Fruit fly (Drosophila melanogaster) whole organism, embryonic: ENCODE data around the gene Dred.

Experiments
- CG10147 ChIP-seq: fragments of 200-800 bp; sonication (Bioruptor generic); optimal IDR thresholded peaks from 2 replicates; lab custom pipeline; 2019; ENCODE audit warnings: missing biosample characterization, mild to moderate bottlenecking, missing genetic modification characterization, moderate library complexity
- CG12659 ChIP-seq: fragments of 200-800 bp; sonication (Bioruptor generic); optimal IDR thresholded peaks from 3 replicates; lab custom pipeline; 2017; ENCODE audit warnings: mild to moderate bottlenecking, missing biosample characterization, missing genetic modification reagents, missing genetic modification characterization
- CG13296 ChIP-seq: fragments of 200-800 bp; sonication (Bioruptor generic); optimal IDR thresholded peaks from 3 replicates; lab custom pipeline; 2018; ENCODE audit warnings: missing biosample characterization, mild to moderate bottlenecking, missing genetic modification characterization
- CG15479 ChIP-seq: fragments of 200-800 bp; sonication (Bioruptor generic); optimal IDR thresholded peaks from 3 replicates; lab custom pipeline; 2019; ENCODE audit warnings: missing biosample characterization, mild to moderate bottlenecking, missing genetic modification characterization, moderate library complexity
- CG15696 ChIP-seq: fragments of 200-800 bp; sonication (Bioruptor generic); optimal IDR thresholded peaks from 2 replicates; lab custom pipeline; 2019; ENCODE audit warnings: missing biosample characterization, mild to moderate bottlenecking, missing genetic modification characterization, moderate library complexity
- CG17385 ChIP-seq: fragments of 200-800 bp; sonication (Bioruptor generic); optimal IDR thresholded peaks from 3 replicates; lab custom pipeline; 2018; ENCODE audit warnings: missing biosample characterization, mild to moderate bottlenecking, missing genetic modification characterization
- CG18599 ChIP-seq: fragments of 200-800 bp; sonication (Bioruptor generic); optimal IDR thresholded peaks from 3 replicates; lab custom pipeline; 2017; ENCODE audit warnings: missing biosample characterization, missing genetic modification characterization, mild to moderate bottlenecking, moderate library complexity, missing genetic modification reagents
- CG2116 ChIP-seq: fragments of 200-800 bp; sonication (Bioruptor generic); optimal IDR thresholded peaks from 3 replicates; lab custom pipeline; 2018; ENCODE audit warnings: missing biosample characterization, mild to moderate bottlenecking, missing genetic modification characterization
- CG30403 ChIP-seq: fragments of 200-800 bp; sonication (Bioruptor generic); optimal IDR thresholded peaks from 3 replicates; lab custom pipeline; 2016; ENCODE audit warnings: missing biosample characterization, missing genetic modification characterization
- CG3065 ChIP-seq: fragments of 200-800 bp; sonication (Bioruptor generic); optimal IDR thresholded peaks from 2 replicates; lab custom pipeline; 2016; ENCODE audit warnings: missing biosample characterization, missing genetic modification characterization
- CG31441 ChIP-seq: fragments of 200-800 bp; sonication (Bioruptor generic); IDR thresholded peaks from 2 replicates; pipeline ENCODE4 v1.3.6; 2022; ENCODE audit warnings: missing biosample characterization, missing genetic modification characterization
- CG32532 ChIP-seq: fragments of 200-800 bp; sonication (Bioruptor generic); IDR thresholded peaks from 2 replicates; pipeline ENCODE4 v1.3.6; 2022; ENCODE audit warnings: missing biosample characterization, missing genetic modification characterization
- CG43689 ChIP-seq: fragments of 200-800 bp; sonication (Bioruptor generic); IDR thresholded peaks from 2 replicates; pipeline ENCODE4 v1.3.6; 2022; ENCODE audit warnings: missing biosample characterization, missing genetic modification characterization
- CG4730 ChIP-seq: fragments of 200-800 bp; sonication (Bioruptor generic); IDR thresholded peaks from 2 replicates; pipeline ENCODE4 v1.3.6; 2022; ENCODE audit warnings: missing biosample characterization, missing genetic modification characterization
- CG6272 ChIP-seq: fragments of 200-800 bp; sonication (Bioruptor generic); IDR thresholded peaks from 2 replicates; pipeline ENCODE4 v1.3.6; 2022; ENCODE audit warnings: missing biosample characterization, missing genetic modification characterization
- CG8478 ChIP-seq: fragments of >200 bp; optimal IDR thresholded peaks from 2 replicates; lab custom pipeline; 2018
- CG9876 ChIP-seq: fragments of 200-800 bp; sonication (Bioruptor generic); optimal IDR thresholded peaks from 2 replicates; lab custom pipeline; 2016; ENCODE audit warnings: missing biosample characterization, missing genetic modification characterization
- CoRest ChIP-seq: fragments of 200-800 bp; sonication (Bioruptor generic); optimal IDR thresholded peaks from 3 replicates; lab custom pipeline; 2018; ENCODE audit warnings: missing biosample characterization, mild to moderate bottlenecking, missing genetic modification characterization, moderate library complexity
- Dbx ChIP-seq: fragments of 200-800 bp; sonication (Bioruptor generic); IDR thresholded peaks from 3 replicates; pipeline ENCODE4 v1.3.6; 2022; ENCODE audit warnings: missing biosample characterization, missing genetic modification characterization
- Fer1 ChIP-seq: fragments of 200-800 bp; sonication (Bioruptor generic); optimal IDR thresholded peaks from 2 replicates; lab custom pipeline; 2017; ENCODE audit warnings: missing biosample characterization, mild to moderate bottlenecking, missing genetic modification characterization
- Jarid2 ChIP-seq: fragments of 200-800 bp; sonication (Bioruptor generic); optimal IDR thresholded peaks from 3 replicates; lab custom pipeline; 2017; ENCODE audit warnings: mild to moderate bottlenecking, missing biosample characterization, missing genetic modification reagents, missing genetic modification characterization
- Lim3 ChIP-seq: fragments of 200-800 bp; sonication (Bioruptor generic); IDR thresholded peaks from 2 replicates; pipeline ENCODE4 v1.3.6; 2022; ENCODE audit warnings: missing biosample characterization, missing genetic modification characterization
- MTF-1 ChIP-seq: fragments of 200-800 bp; sonication (Bioruptor generic); optimal IDR thresholded peaks from 2 replicates; lab custom pipeline; 2018; ENCODE audit warnings: missing biosample characterization, mild to moderate bottlenecking, missing genetic modification characterization, borderline replicate concordance
- NC2β ChIP-seq: fragments of 200-800 bp; sonication (Bioruptor generic); optimal IDR thresholded peaks from 2 replicates; lab custom pipeline; 2016; ENCODE audit warnings: missing biosample characterization, missing genetic modification characterization
- Rfx ChIP-seq: fragments of 200-800 bp; sonication (Bioruptor generic); IDR thresholded peaks from 2 replicates; pipeline ENCODE4 v1.3.6; 2022; ENCODE audit warnings: missing biosample characterization, missing genetic modification characterization
- Scr ChIP-seq: fragments of 200-800 bp; sonication (Bioruptor generic); IDR thresholded peaks from 2 replicates; pipeline ENCODE4 v1.3.6; 2022; ENCODE audit warnings: missing biosample characterization, missing genetic modification characterization; ENCODE audit not compliant: partially characterized antibody
- Sox100B ChIP-seq: fragments of 200-800 bp; sonication (Bioruptor generic); optimal IDR thresholded peaks from 3 replicates; lab custom pipeline; 2018; ENCODE audit warnings: missing biosample characterization, mild to moderate bottlenecking, missing genetic modification characterization
- ab ChIP-seq: fragments of 200-800 bp; sonication (Bioruptor generic); optimal IDR thresholded peaks from 2 replicates; lab custom pipeline; 2016; ENCODE audit warnings: missing biosample characterization, missing genetic modification characterization
- ato ChIP-seq: fragments of 200-800 bp; sonication (Bioruptor generic); IDR thresholded peaks from 2 replicates; pipeline ENCODE4 v1.3.6; 2022; ENCODE audit warnings: missing biosample characterization, missing genetic modification characterization; ENCODE audit not compliant: partially characterized antibody
- chm ChIP-seq: fragments of 200-800 bp; sonication (Bioruptor generic); IDR thresholded peaks from 2 replicates; pipeline ENCODE4 v1.3.6; 2022; ENCODE audit warnings: missing biosample characterization, missing genetic modification characterization
- cwo ChIP-seq: fragments of 200-800 bp; sonication (Bioruptor generic); optimal IDR thresholded peaks from 3 replicates; lab custom pipeline; 2017; ENCODE audit warnings: missing biosample characterization, missing genetic modification characterization, mild to moderate bottlenecking, moderate library complexity, missing genetic modification reagents
- dimm ChIP-seq: fragments of 200-800 bp; sonication (Bioruptor generic); IDR thresholded peaks from 2 replicates; pipeline ENCODE4 v1.3.6; 2022; ENCODE audit warnings: missing biosample characterization, missing genetic modification characterization
- eyg ChIP-seq: fragments of 200-800 bp; sonication (Bioruptor generic); optimal IDR thresholded peaks from 3 replicates; lab custom pipeline; 2016; ENCODE audit warnings: missing biosample characterization, missing genetic modification characterization
- gce ChIP-seq: fragments of 200-800 bp; sonication (Bioruptor generic); IDR thresholded peaks from 3 replicates; pipeline ENCODE4 v1.3.6; 2022; ENCODE audit warnings: missing biosample characterization, missing genetic modification characterization
- hbn ChIP-seq: fragments of 200-800 bp; sonication (Bioruptor generic); IDR thresholded peaks from 2 replicates; pipeline ENCODE4 v1.3.6; 2022; ENCODE audit warnings: missing biosample characterization, missing genetic modification characterization; ENCODE audit not compliant: partially characterized antibody
- hth ChIP-seq: fragments of >200 bp; optimal IDR thresholded peaks from 2 replicates; lab custom pipeline; 2017; ENCODE audit warnings: inconsistent platforms
- inv ChIP-seq: fragments of 200-800 bp; sonication (Bioruptor generic); IDR thresholded peaks from 2 replicates; pipeline ENCODE4 v1.3.6; 2022; ENCODE audit warnings: missing biosample characterization, missing genetic modification characterization; ENCODE audit not compliant: partially characterized antibody
- klu ChIP-seq: fragments of 200-800 bp; sonication (Bioruptor generic); IDR thresholded peaks from 2 replicates; pipeline ENCODE4 v1.3.6; 2022; ENCODE audit warnings: missing biosample characterization, missing genetic modification characterization
- maf-S ChIP-seq: fragments of 200-800 bp; sonication (Bioruptor generic); optimal IDR thresholded peaks from 2 replicates; lab custom pipeline; 2016; ENCODE audit warnings: missing biosample characterization, missing genetic modification characterization
- mam ChIP-seq: fragments of 200-800 bp; sonication (Bioruptor generic); optimal IDR thresholded peaks from 3 replicates; lab custom pipeline; 2016; ENCODE audit warnings: missing biosample characterization, missing genetic modification characterization
- odd ChIP-seq: fragments of 200-800 bp; sonication (Bioruptor generic); optimal IDR thresholded peaks from 2 replicates; lab custom pipeline; 2017; ENCODE audit warnings: missing biosample characterization, mild to moderate bottlenecking, missing genetic modification characterization
- org-1 ChIP-seq: fragments of 200-800 bp; sonication (Bioruptor generic); optimal IDR thresholded peaks from 2 replicates; lab custom pipeline; 2017; ENCODE audit warnings: missing biosample characterization, missing genetic modification characterization
- pfk ChIP-seq: fragments of 200-800 bp; sonication (Bioruptor generic); optimal IDR thresholded peaks from 2 replicates; lab custom pipeline; 2018; ENCODE audit warnings: missing biosample characterization, mild to moderate bottlenecking, missing genetic modification characterization, moderate library complexity
- prd ChIP-seq, 3 experiments: fragments of >200 bp in 2 of 3; fragments of 200-800 bp in 1 of 3; sonication (Bioruptor generic) in 1 of 3; optimal IDR thresholded peaks in 2 of 3; IDR thresholded peaks in 1 of 3; 2 replicates in 2 of 3; 3 replicates in 1 of 3; pipeline versions ENCODE4 v1.3.6 to Lab custom; 2017 to 2022; ENCODE audit warnings: missing biosample characterization in 1 of 3, missing genetic modification characterization in 1 of 3
- scrt ChIP-seq: fragments of 200-800 bp; sonication (Bioruptor generic); optimal IDR thresholded peaks from 2 replicates; lab custom pipeline; 2018; ENCODE audit warnings: missing biosample characterization, mild to moderate bottlenecking, missing genetic modification characterization, moderate library complexity
- sens-2 ChIP-seq: fragments of 200-800 bp; sonication (Bioruptor generic); IDR thresholded peaks from 2 replicates; pipeline ENCODE4 v1.3.6; 2022; ENCODE audit warnings: missing biosample characterization, missing genetic modification characterization
- slp2 ChIP-seq: fragments of 200-800 bp; sonication (Bioruptor generic); optimal IDR thresholded peaks from 2 replicates; lab custom pipeline; 2016; ENCODE audit warnings: missing biosample characterization, missing genetic modification characterization
- sqz ChIP-seq: fragments of 200-800 bp; sonication (Bioruptor generic); optimal IDR thresholded peaks from 3 replicates; lab custom pipeline; 2018; ENCODE audit warnings: missing biosample characterization, mild to moderate bottlenecking, missing genetic modification characterization
- ssp ChIP-seq: fragments of 200-800 bp; sonication (Bioruptor generic); IDR thresholded peaks from 2 replicates; pipeline ENCODE4 v1.3.6; 2022; ENCODE audit warnings: missing biosample characterization, missing genetic modification characterization

Dred gene

dm6 chr3L:19562146-19562700 lies 18.2 kb upstream of the Dred start (continued):
- TF ChIP-seq CG12659 (GFP tag; lab: Kevin White, UChicago) = no peak
- TF ChIP-seq CG9876 (GFP tag; lab: Kevin White, UChicago) = no peak
- 0 out of 2 replicates have a peak, but pooled peaks have one; percentile 25 for TF ChIP-seq Scr (GFP tag; lab: Robert Waterston, UW)
- no peak for TF ChIP-seq CoRest (tag; lab: Kevin White, UChicago)
- no peak for TF ChIP-seq CG15696 (tag; lab: Kevin White, UChicago)
- TF ChIP-seq CG8478 (lab: Kevin White, UChicago) = no peak
- no peak for TF ChIP-seq Lim3 (GFP tag; lab: Robert Waterston, UW)
- TF ChIP-seq CG2116 (GFP tag; lab: Kevin White, UChicago) = no peak
- no peak for TF ChIP-seq CG32532 (GFP tag; lab: Robert Waterston, UW)
- no peak for TF ChIP-seq org-1 (GFP tag; lab: Kevin White, UChicago)
- TF ChIP-seq dimm (GFP tag; lab: Robert Waterston, UW) = no peak
- TF ChIP-seq CG13296 (GFP tag; lab: Kevin White, UChicago) = no peak
- TF ChIP-seq, all 482 proteins: peak for 34

- peak; percentile 33 for TF ChIP-seq scrt (GFP tag; lab: Kevin White, UChicago)
- no peak for TF ChIP-seq ab
- TF ChIP-seq CG31441 (GFP tag; lab: Robert Waterston, UW) = peak; percentile 62
- peak; percentile 6 for TF ChIP-seq sqz (GFP tag; lab: Kevin White, UChicago)
- no peak for TF ChIP-seq Sox100B
- TF ChIP-seq CG10147 (GFP tag; lab: Kevin White, UChicago) = peak; percentile 63
- no peak for TF ChIP-seq pfk
- peak; percentile 32 for TF ChIP-seq mam
- peak; percentile 66 for TF ChIP-seq CG30403 (GFP tag; lab: Kevin White, UChicago)
- TF ChIP-seq eyg = no peak
- no peak for TF ChIP-seq ato (GFP tag; lab: Robert Waterston, UW)
- TF ChIP-seq CG13296 (GFP tag; lab: Kevin White, UChicago) = peak; percentile 21
- no peak for TF ChIP-seq ssp (GFP tag; lab: Robert Waterston, UW)
- peak; percentile 25 for TF ChIP-seq cwo (GFP tag; lab: Kevin White, UChicago)
- no peak for TF ChIP-seq hth (lab: Kevin White, UChicago)
- no peak for TF ChIP-seq gce (GFP tag; lab: Robert Waterston, UW)
- TF ChIP-seq org-1 (GFP tag; lab: Kevin White, UChicago) = peak; percentile 13
- no peak for TF ChIP-seq maf-S
- TF ChIP-seq CG3065 (GFP tag; lab: Kevin White, UChicago) = no peak
- TF ChIP-seq CG18599 = peak; percentile 57
- TF ChIP-seq Fer1 (GFP tag; lab: Kevin White, UChicago) = no peak
- no peak for TF ChIP-seq inv
- no peak for TF ChIP-seq MTF-1 (GFP tag; lab: Kevin White, UChicago)
- TF ChIP-seq CG43689 (GFP tag; lab: Robert Waterston, UW) = no peak
- TF ChIP-seq sens-2 (GFP tag; lab: Robert Waterston, UW) = no peak
- TF ChIP-seq odd = no peak
- no peak for TF ChIP-seq klu (GFP tag; lab: Robert Waterston, UW)
- no peak for TF ChIP-seq slp2
- TF ChIP-seq CG6272 = no peak
- TF ChIP-seq chm (GFP tag; lab: Robert Waterston, UW) = no peak
- TF ChIP-seq CG15479 = no peak
- no peak for TF ChIP-seq prd (optimal IDR thresholded peaks at IDR 0.05; lab: Kevin White, UChicago)
- TF ChIP-seq prd (GFP tag; IDR thresholded peaks at IDR 0.05; lab: Robert Waterston, UW) = no peak
- no peak for TF ChIP-seq NC2β (GFP tag; lab: Kevin White, UChicago)
- no peak for TF ChIP-seq Dbx
- no peak for TF ChIP-seq CG4730
- no peak for TF ChIP-seq hbn (GFP tag; lab: Robert Waterston, UW)
- 0 out of 2 replicates have a peak, but pooled peaks have one; percentile 24 for TF ChIP-seq Rfx (GFP tag; lab: Robert Waterston, UW)
- no peak for TF ChIP-seq Jarid2 (GFP tag; lab: Kevin White, UChicago)
- TF ChIP-seq CG17385 (GFP tag; lab: Kevin White, UChicago) = peak; percentile 6
These were observed 17.7 kb upstream of the Dred start for dm6 chr3L:19561745-19562144.
